Fruit fly (Drosophila melanogaster) whole organism, pupa: ENCODE results near the gene Nep4.

Experiments used
- CG10348 ChIP-seq: fragments of 200-800 bp; sonication (Bioruptor generic); IDR thresholded peaks from 2 replicates; pipeline ENCODE4 v1.3.6; 2022; ENCODE audit warnings: missing biosample characterization, missing genetic modification characterization
- CG12605 ChIP-seq: fragments of 200-800 bp; sonication (Bioruptor generic); IDR thresholded peaks from 2 replicates; pipeline ENCODE4 v1.3.6; 2022; ENCODE audit warnings: missing biosample characterization, missing genetic modification characterization
- CG13204 ChIP-seq: fragments of 200-800 bp; sonication (Bioruptor generic); optimal IDR thresholded peaks from 2 replicates; lab custom pipeline; 2018; ENCODE audit warnings: missing biosample characterization, mild to moderate bottlenecking, missing genetic modification characterization, moderate library complexity
- CG14655 ChIP-seq: fragments of 200-800 bp; sonication (Bioruptor generic); optimal IDR thresholded peaks from 3 replicates; lab custom pipeline; 2017; ENCODE audit warnings: mild to moderate bottlenecking, missing biosample characterization, missing genetic modification reagents, missing genetic modification characterization
- CG15710 ChIP-seq: fragments of 200-800 bp; sonication (Bioruptor generic); optimal IDR thresholded peaks from 2 replicates; lab custom pipeline; 2018; ENCODE audit warnings: missing biosample characterization, mild to moderate bottlenecking, missing genetic modification characterization, moderate library complexity
- CG17806 ChIP-seq: fragments of 200-800 bp; sonication (Bioruptor generic); optimal IDR thresholded peaks from 2 replicates; lab custom pipeline; 2018; ENCODE audit warnings: missing biosample characterization, mild to moderate bottlenecking, missing genetic modification characterization, moderate library complexity
- CG34367 ChIP-seq: fragments of 200-800 bp; sonication (Bioruptor generic); optimal IDR thresholded peaks from 2 replicates; lab custom pipeline; 2018; ENCODE audit warnings: missing biosample characterization, mild to moderate bottlenecking, missing genetic modification characterization
- CG4496 ChIP-seq: fragments of 200-800 bp; sonication (Bioruptor generic); IDR thresholded peaks from 3 replicates; pipeline ENCODE4 v1.3.6; 2022; ENCODE audit warnings: missing biosample characterization, missing genetic modification characterization
- CG8159 ChIP-seq: fragments of 200-800 bp; sonication (Bioruptor generic); optimal IDR thresholded peaks from 3 replicates; lab custom pipeline; 2018; ENCODE audit warnings: missing biosample characterization, mild to moderate bottlenecking, missing genetic modification characterization, moderate library complexity
- EcR ChIP-seq: fragments of 200-800 bp; sonication (Bioruptor generic); optimal IDR thresholded peaks from 3 replicates; lab custom pipeline; 2019; ENCODE audit warnings: missing biosample characterization, missing genetic modification characterization, mild to moderate bottlenecking, moderate library complexity, missing genetic modification reagents
- Pif1B ChIP-seq: fragments of 200-800 bp; sonication (Bioruptor generic); optimal IDR thresholded peaks from 3 replicates; lab custom pipeline; 2016; ENCODE audit warnings: missing biosample characterization, missing genetic modification characterization
- fd96Ca ChIP-seq: fragments of 200-800 bp; sonication (Bioruptor generic); IDR thresholded peaks from 3 replicates; pipeline ENCODE4 v1.3.6; 2022; ENCODE audit warnings: missing biosample characterization, missing genetic modification characterization
- gl ChIP-seq: fragments of 200-800 bp; sonication (Bioruptor generic); optimal IDR thresholded peaks from 2 replicates; lab custom pipeline; 2018; ENCODE audit warnings: missing biosample characterization, mild to moderate bottlenecking, missing genetic modification characterization
- rn ChIP-seq: fragments of 200-800 bp; sonication (Bioruptor generic); IDR thresholded peaks from 2 replicates; pipeline ENCODE4 v1.3.6; 2022; ENCODE audit warnings: missing biosample characterization, missing genetic modification characterization

DNA sequence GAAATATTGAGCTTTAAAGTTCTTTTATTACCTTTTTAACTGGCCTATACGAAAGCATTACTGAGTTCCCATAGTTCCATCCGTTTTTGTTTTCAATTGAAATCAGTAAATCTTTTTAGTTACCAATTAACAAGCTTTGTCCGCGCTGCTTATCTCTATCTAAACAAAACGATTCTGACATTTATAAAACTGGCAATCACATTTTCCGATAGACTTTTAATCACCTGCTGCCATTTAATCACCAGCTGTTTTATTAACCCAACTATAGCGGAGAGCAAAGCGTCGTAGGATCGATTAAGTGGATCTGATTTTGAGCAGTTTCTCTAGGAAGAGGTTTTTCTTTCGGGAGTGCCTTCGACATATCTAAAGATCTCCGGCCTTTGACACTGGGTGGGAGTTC is 57.1 kb downstream of the Nep4 start:
- TF ChIP-seq CG14655 (GFP tag; lab: Kevin White, UChicago) (no peak), CG10348 (no peak), EcR (GFP tag; lab: Kevin White, UChicago) (no peak), CG17806 (tag; lab: Kevin White, UChicago) (no peak), Pif1B (GFP tag; lab: Kevin White, UChicago) (no peak), fd96Ca (no peak), rn (GFP tag; lab: Robert Waterston, UW) (no peak), CG15710 (tag; lab: Kevin White, UChicago) (no peak), gl (tag; lab: Kevin White, UChicago) (no peak), CG4496 (GFP tag; lab: Robert Waterston, UW) (no peak), CG13204 (GFP tag; lab: Kevin White, UChicago) (no peak), CG34367 (no peak), CG8159 (tag; lab: Kevin White, UChicago) (no peak), CG12605 (GFP tag; lab: Robert Waterston, UW) (no peak)
